Worm (Caenorhabditis elegans) whole organism, L1 larva: ENCODE data around the gene fbxb-49.

Experiments
- ceh-82 ChIP-seq, 3 experiments: fragments of 150-350 bp in 1 of 3; sonication (generic microtip) in 2 of 3; optimal IDR thresholded peaks; 2 replicates each; lab custom pipeline; 2014 to 2017; ENCODE audit warnings: missing biosample characterization in 3 of 3, missing genetic modification characterization in 3 of 3
- ets-5 ChIP-seq: fragments of 200-800 bp; sonication (Bioruptor generic); IDR thresholded peaks from 2 replicates; pipeline ENCODE4 v1.3.6; 2022; ENCODE audit warnings: missing genetic modification characterization, missing compliant biosample characterization
- fkh-10 ChIP-seq: sonication (generic microtip); optimal IDR thresholded peaks from 2 replicates; lab custom pipeline; 2017; ENCODE audit warnings: missing biosample characterization, missing genetic modification reagents, missing genetic modification characterization
- fkh-8 ChIP-seq: sonication (generic microtip); optimal IDR thresholded peaks from 2 replicates; lab custom pipeline; 2016; ENCODE audit warnings: mild to moderate bottlenecking, missing genetic modification characterization, missing compliant biosample characterization
- lin-39 ChIP-seq: fragments of 150-350 bp; optimal IDR thresholded peaks from 2 replicates; lab custom pipeline; 2014; ENCODE audit warnings: missing biosample characterization, missing genetic modification reagents, missing genetic modification characterization
- nhr-11 ChIP-seq: fragments of 150-350 bp; optimal IDR thresholded peaks from 2 replicates; lab custom pipeline; 2014; ENCODE audit warnings: missing biosample characterization, missing genetic modification characterization
- nhr-12 ChIP-seq: sonication (generic microtip); optimal IDR thresholded peaks from 2 replicates; lab custom pipeline; 2017; ENCODE audit warnings: missing biosample characterization, missing genetic modification characterization
- nhr-28 ChIP-seq: fragments of 150-350 bp; optimal IDR thresholded peaks from 2 replicates; lab custom pipeline; 2014; ENCODE audit warnings: missing biosample characterization, missing genetic modification characterization
- snpc-4 ChIP-seq: fragments of 150-350 bp; optimal IDR thresholded peaks from 2 replicates; lab custom pipeline; 2014; ENCODE audit warnings: missing biosample characterization, missing genetic modification characterization
- sox-4 ChIP-seq: sonication (generic microtip); optimal IDR thresholded peaks from 2 replicates; lab custom pipeline; 2016; ENCODE audit warnings: missing genetic modification characterization, missing compliant biosample characterization
- zag-1 ChIP-seq: fragments of 150-350 bp; optimal IDR thresholded peaks from 2 replicates; lab custom pipeline; 2014; ENCODE audit warnings: missing biosample characterization, missing genetic modification characterization
- ztf-11 ChIP-seq, 2 experiments: sonication (generic microtip); optimal IDR thresholded peaks; 2 replicates each; lab custom pipeline; 2016 to 2017; ENCODE audit warnings: missing genetic modification characterization in 2 of 2, missing biosample characterization in 1 of 2, missing compliant biosample characterization in 1 of 2
- ztf-4 ChIP-seq: fragments of 150-350 bp; optimal IDR thresholded peaks from 2 replicates; lab custom pipeline; 2014; ENCODE audit warnings: missing biosample characterization, missing genetic modification characterization

DNA sequence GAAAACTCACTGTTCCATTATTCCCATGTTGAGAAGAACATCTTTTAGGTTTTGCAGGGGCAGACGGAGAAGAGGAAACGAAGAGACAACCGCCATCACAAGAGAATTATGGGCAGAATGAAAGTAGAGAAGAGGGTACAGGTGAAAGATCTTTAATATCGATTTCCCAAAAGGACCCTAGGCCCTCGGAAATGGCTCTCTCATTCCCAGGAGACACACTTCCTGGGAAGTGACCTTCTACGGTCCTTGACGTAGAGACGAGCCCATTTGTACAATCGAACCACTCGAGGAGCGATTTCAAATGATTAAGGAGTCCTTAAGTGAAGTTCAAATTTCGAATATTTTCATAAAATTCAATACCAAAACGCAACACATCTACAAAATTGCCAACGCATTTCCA is 2.7 kb downstream of the fbxb-49 start, which contains the start of gene fbxb-46:
- TF ChIP-seq ztf-11 (tag; optimal IDR thresholded peaks at IDR 0.05; lab: Kevin White, UChicago) (no peak), fkh-10 (GFP tag; lab: Kevin White, UChicago) (no peak), ceh-82 (tag; optimal IDR thresholded peaks at IDR 0.05; lab: Kevin White, UChicago) (no peak), snpc-4 (tag; lab: Kevin White, UChicago) (no peak), nhr-12 (tag; lab: Kevin White, UChicago) (no peak), nhr-11 (tag; lab: Kevin White, UChicago) (no peak), nhr-28 (tag; lab: Kevin White, UChicago) (no peak), sox-4 (tag; lab: Kevin White, UChicago) (no peak), lin-39 (no peak), fkh-8 (tag; lab: Kevin White, UChicago) (no peak), ets-5 (GFP tag; lab: Robert Waterston, UW) (no peak), ztf-4 (no peak), zag-1 (tag; lab: Kevin White, UChicago) (no peak)
